Worm (Caenorhabditis elegans) whole organism, midembryonic: ENCODE data around the gene H14A12.5.

Experiments
- cog-1 ChIP-seq: sonication (generic microtip); optimal IDR thresholded peaks from 2 replicates; lab custom pipeline; 2016; ENCODE audit warnings: missing genetic modification characterization, missing compliant biosample characterization
- ref-1 ChIP-seq: fragments of 200-800 bp; sonication (Bioruptor generic); conservative IDR thresholded peaks from 2 replicates; pipeline ENCODE4 v1.3.6; 2022; ENCODE audit warnings: missing genetic modification reagents, missing genetic modification characterization, missing compliant biosample characterization
- tab-1 ChIP-seq: fragments of 200-800 bp; sonication (Bioruptor generic); IDR thresholded peaks from 2 replicates; pipeline ENCODE4 v1.3.6; 2022; ENCODE audit warnings: missing genetic modification characterization, missing compliant biosample characterization

DNA sequence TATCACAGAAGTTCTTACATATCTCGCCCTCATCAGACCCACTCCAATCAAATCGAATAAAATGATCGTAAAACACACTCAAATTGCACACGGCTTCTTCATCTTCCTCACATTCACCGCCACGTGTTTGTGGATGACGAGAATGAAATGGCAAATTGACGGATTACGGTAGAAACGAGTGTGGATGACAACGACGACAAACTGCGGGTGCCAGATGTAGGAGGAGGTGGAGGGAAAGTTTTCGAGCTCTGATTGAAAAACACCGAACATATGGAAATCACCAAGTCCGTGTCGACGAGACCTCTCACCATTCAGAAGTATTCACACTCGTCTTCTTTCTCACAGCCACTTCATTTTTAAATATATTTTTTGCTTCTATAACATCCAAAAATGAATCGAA is 8.9 kb downstream of the H14A12.5 start, which contains the start of gene mls-1:
- TF ChIP-seq ref-1: no peak
- no peak for TF ChIP-seq cog-1 (tag; lab: Kevin White, UChicago)
- no peak for TF ChIP-seq tab-1
